Worm (Caenorhabditis elegans) whole organism, L4 larva: ENCODE results near the gene C27D8.1.

Experiments used
- ZK546.5 ChIP-seq, 2 experiments: sonication (generic microtip); optimal IDR thresholded peaks; 2 replicates each; lab custom pipeline; 2017; ENCODE audit warnings: missing biosample characterization in 2 of 2, missing genetic modification characterization in 2 of 2
- egl-43 ChIP-seq: fragments of 200-800 bp; sonication (Bioruptor generic); IDR thresholded peaks from 2 replicates; pipeline ENCODE4 v1.3.6; 2022; ENCODE audit warnings: missing genetic modification reagents, missing genetic modification characterization, missing compliant biosample characterization
- mes-2 ChIP-seq: sonication (generic microtip); optimal IDR thresholded peaks from 2 replicates; lab custom pipeline; 2016; ENCODE audit warnings: missing genotype, mild to moderate bottlenecking, missing genetic modification characterization, missing compliant biosample characterization; ENCODE audit not compliant: poor library complexity, severe bottlenecking
- nhr-11 ChIP-seq: fragments of 150-350 bp; optimal IDR thresholded peaks from 2 replicates; lab custom pipeline; 2014; ENCODE audit warnings: missing biosample characterization, missing genetic modification characterization
- nhr-6 ChIP-seq: fragments of 150-350 bp; optimal IDR thresholded peaks from 2 replicates; lab custom pipeline; 2014; ENCODE audit warnings: missing biosample characterization, missing genetic modification characterization
- zag-1 ChIP-seq: fragments of 150-350 bp; optimal IDR thresholded peaks from 2 replicates; lab custom pipeline; 2014; ENCODE audit warnings: missing biosample characterization, missing genetic modification characterization

ce11 chrIV:12684341-12684740, 33.3 kb upstream of the C27D8.1 start, which contains the start of gene prmt-9:
- TF ChIP-seq nhr-6 (tag; lab: Kevin White, UChicago) (no peak), ZK546.5 (tag; optimal IDR thresholded peaks at IDR 0.05; lab: Kevin White, UChicago) (no peak), egl-43 (GFP tag; lab: Robert Waterston, UW) (no peak), nhr-11 (no peak), mes-2 (tag; lab: Kevin White, UChicago) (no peak), zag-1 (tag; lab: Kevin White, UChicago) (no peak)
